Fruit fly (Drosophila melanogaster) whole organism, embryonic: ENCODE measurements around the gene TBC1D16.

Source experiments
- Ada2b ChIP-seq: fragments of 200-800 bp; sonication (Bioruptor generic); IDR thresholded peaks from 2 replicates; pipeline ENCODE4 v1.3.6; 2022; ENCODE audit warnings: missing biosample characterization, missing genetic modification characterization
- Bgb ChIP-seq: fragments of 200-800 bp; sonication (Bioruptor generic); IDR thresholded peaks from 2 replicates; pipeline ENCODE4 v1.3.6; 2022; ENCODE audit warnings: missing biosample characterization, missing genetic modification characterization; ENCODE audit not compliant: partially characterized antibody
- CG10267 ChIP-seq: fragments of 200-800 bp; sonication (Bioruptor generic); optimal IDR thresholded peaks from 2 replicates; lab custom pipeline; 2018; ENCODE audit warnings: missing biosample characterization, mild to moderate bottlenecking, missing genetic modification characterization, moderate library complexity
- CG10321 ChIP-seq: fragments of 200-800 bp; sonication (Bioruptor generic); IDR thresholded peaks from 2 replicates; pipeline ENCODE4 v1.3.6; 2022; ENCODE audit warnings: missing biosample characterization, missing genetic modification characterization
- CG10462 ChIP-seq: fragments of 200-800 bp; sonication (Bioruptor generic); optimal IDR thresholded peaks from 2 replicates; lab custom pipeline; 2016; ENCODE audit warnings: missing biosample characterization, missing genetic modification characterization
- CG11560 ChIP-seq: fragments of 200-800 bp; sonication (Bioruptor generic); IDR thresholded peaks from 3 replicates; pipeline ENCODE4 v1.3.6; 2022; ENCODE audit warnings: missing biosample characterization, missing genetic modification characterization
- CG12299 ChIP-seq: fragments of 200-800 bp; sonication (Bioruptor generic); optimal IDR thresholded peaks from 2 replicates; lab custom pipeline; 2018; ENCODE audit warnings: missing biosample characterization, mild to moderate bottlenecking, missing genetic modification characterization
- CG1603 ChIP-seq: fragments of 200-800 bp; sonication (Bioruptor generic); optimal IDR thresholded peaks from 2 replicates; lab custom pipeline; 2019; ENCODE audit warnings: missing biosample characterization, mild to moderate bottlenecking, missing genetic modification characterization, moderate library complexity
- CG18599 ChIP-seq: fragments of 200-800 bp; sonication (Bioruptor generic); optimal IDR thresholded peaks from 3 replicates; lab custom pipeline; 2017; ENCODE audit warnings: missing biosample characterization, missing genetic modification characterization, mild to moderate bottlenecking, moderate library complexity, missing genetic modification reagents
- CG18619 ChIP-seq: fragments of 200-800 bp; sonication (Bioruptor generic); optimal IDR thresholded peaks from 3 replicates; lab custom pipeline; 2017; ENCODE audit warnings: missing biosample characterization, mild to moderate bottlenecking, missing genetic modification characterization
- CG32772 ChIP-seq: fragments of 200-800 bp; sonication (Bioruptor generic); IDR thresholded peaks from 2 replicates; pipeline ENCODE4 v1.3.6; 2022; ENCODE audit warnings: missing biosample characterization, missing genetic modification characterization
- CG34376 ChIP-seq: fragments of 200-800 bp; sonication (Bioruptor generic); optimal IDR thresholded peaks from 2 replicates; lab custom pipeline; 2018; ENCODE audit warnings: missing biosample characterization, mild to moderate bottlenecking, missing genetic modification characterization
- CG3995 ChIP-seq: fragments of 200-800 bp; sonication (Bioruptor generic); optimal IDR thresholded peaks from 3 replicates; lab custom pipeline; 2016; ENCODE audit warnings: missing biosample characterization, missing genetic modification characterization
- CG42726 ChIP-seq: fragments of 200-800 bp; sonication (Bioruptor generic); IDR thresholded peaks from 2 replicates; pipeline ENCODE4 v1.3.6; 2022; ENCODE audit warnings: missing biosample characterization, missing genetic modification characterization; ENCODE audit not compliant: partially characterized antibody
- CG9876 ChIP-seq: fragments of 200-800 bp; sonication (Bioruptor generic); optimal IDR thresholded peaks from 2 replicates; lab custom pipeline; 2016; ENCODE audit warnings: missing biosample characterization, missing genetic modification characterization
- CTCF ChIP-seq: fragments of 200-800 bp; sonication (Bioruptor generic); optimal IDR thresholded peaks from 2 replicates; lab custom pipeline; 2017; ENCODE audit warnings: missing biosample characterization, mild to moderate bottlenecking, missing genetic modification characterization, moderate library complexity
- Chrac-16 ChIP-seq: fragments of 200-800 bp; sonication (Bioruptor generic); optimal IDR thresholded peaks from 3 replicates; lab custom pipeline; 2016; ENCODE audit warnings: missing biosample characterization, missing genetic modification characterization
- Dfd ChIP-seq, 2 experiments: fragments of >200 bp; optimal IDR thresholded peaks; 2 replicates each; lab custom pipeline; 2017; ENCODE audit warnings: missing biosample characterization in 2 of 2, missing genetic modification characterization in 2 of 2
- HLH3B ChIP-seq: fragments of 200-800 bp; sonication (Bioruptor generic); IDR thresholded peaks from 2 replicates; pipeline ENCODE4 v1.3.6; 2022; ENCODE audit warnings: missing biosample characterization, missing genetic modification characterization
- HLH54F ChIP-seq: fragments of 200-800 bp; sonication (Bioruptor generic); optimal IDR thresholded peaks from 3 replicates; lab custom pipeline; 2016; ENCODE audit warnings: missing biosample characterization, missing genetic modification characterization
- Kr ChIP-seq: fragments of 200-800 bp; sonication (Bioruptor generic); optimal IDR thresholded peaks from 2 replicates; lab custom pipeline; 2017; ENCODE audit warnings: missing biosample characterization, mild to moderate bottlenecking, missing genetic modification characterization
- Nf-YC ChIP-seq: fragments of 200-800 bp; optimal IDR thresholded peaks from 3 replicates; lab custom pipeline; 2019; ENCODE audit warnings: missing biosample characterization, mild to moderate bottlenecking, missing genetic modification characterization, moderate library complexity
- Sry-δ ChIP-seq: fragments of 200-800 bp; sonication (Bioruptor generic); optimal IDR thresholded peaks from 2 replicates; lab custom pipeline; 2016; ENCODE audit warnings: missing biosample characterization, missing genetic modification characterization
- amos ChIP-seq: fragments of 200-800 bp; sonication (Bioruptor generic); IDR thresholded peaks from 2 replicates; pipeline ENCODE4 v1.3.6; 2022; ENCODE audit warnings: missing biosample characterization, missing genetic modification characterization; ENCODE audit not compliant: partially characterized antibody
- az2 ChIP-seq: fragments of 200-800 bp; sonication (Bioruptor generic); optimal IDR thresholded peaks from 3 replicates; lab custom pipeline; 2016; ENCODE audit warnings: missing biosample characterization, missing genetic modification characterization
- dmrt99B ChIP-seq: fragments of 200-800 bp; sonication (Bioruptor generic); optimal IDR thresholded peaks from 2 replicates; lab custom pipeline; 2018; ENCODE audit warnings: missing biosample characterization, mild to moderate bottlenecking, missing genetic modification characterization, moderate library complexity
- eve ChIP-seq, 2 experiments: fragments of >200 bp; optimal IDR thresholded peaks; 2 replicates each; lab custom pipeline; 2017; ENCODE audit warnings: missing biosample characterization in 2 of 2, missing genetic modification characterization in 2 of 2
- exex ChIP-seq: fragments of 200-800 bp; sonication (Bioruptor generic); optimal IDR thresholded peaks from 4 replicates; lab custom pipeline; 2018; ENCODE audit warnings: missing biosample characterization, mild to moderate bottlenecking, missing genetic modification characterization, moderate library complexity
- grn ChIP-seq: fragments of 200-800 bp; sonication (Bioruptor generic); optimal IDR thresholded peaks from 3 replicates; lab custom pipeline; 2017; ENCODE audit warnings: missing biosample characterization, missing genetic modification characterization
- gsb ChIP-seq: fragments of 200-800 bp; sonication (Bioruptor generic); IDR thresholded peaks from 2 replicates; pipeline ENCODE4 v1.3.6; 2022; ENCODE audit warnings: missing biosample characterization, missing genetic modification characterization
- insv ChIP-seq, 2 experiments: fragments of 200-800 bp; sonication (Bioruptor generic); optimal IDR thresholded peaks; 3 replicates each; lab custom pipeline; 2016 to 2018; ENCODE audit warnings: missing biosample characterization in 2 of 2, missing genetic modification characterization in 2 of 2
- inv ChIP-seq: fragments of 200-800 bp; sonication (Bioruptor generic); IDR thresholded peaks from 2 replicates; pipeline ENCODE4 v1.3.6; 2022; ENCODE audit warnings: missing biosample characterization, missing genetic modification characterization; ENCODE audit not compliant: partially characterized antibody
- kah ChIP-seq: fragments of 200-800 bp; sonication (Bioruptor generic); optimal IDR thresholded peaks from 2 replicates; lab custom pipeline; 2018; ENCODE audit warnings: missing biosample characterization, mild to moderate bottlenecking, missing genetic modification characterization
- lilli ChIP-seq: fragments of 200-800 bp; sonication (Bioruptor generic); optimal IDR thresholded peaks from 3 replicates; lab custom pipeline; 2016; ENCODE audit warnings: missing biosample characterization, missing genetic modification characterization
- mam ChIP-seq: fragments of 200-800 bp; sonication (Bioruptor generic); optimal IDR thresholded peaks from 3 replicates; lab custom pipeline; 2016; ENCODE audit warnings: missing biosample characterization, missing genetic modification characterization
- p53 ChIP-seq: fragments of 200-800 bp; sonication (Bioruptor generic); optimal IDR thresholded peaks from 2 replicates; lab custom pipeline; 2016; ENCODE audit warnings: missing biosample characterization, missing genetic modification characterization
- run ChIP-seq: fragments of 200-800 bp; sonication (Bioruptor generic); optimal IDR thresholded peaks from 3 replicates; lab custom pipeline; 2018; ENCODE audit warnings: missing biosample characterization, mild to moderate bottlenecking, missing genetic modification characterization
- sd ChIP-seq: fragments of 200-800 bp; sonication (Bioruptor generic); optimal IDR thresholded peaks from 3 replicates; lab custom pipeline; 2018; ENCODE audit warnings: missing biosample characterization, mild to moderate bottlenecking, missing genetic modification characterization, moderate library complexity
- seq ChIP-seq: fragments of 200-800 bp; sonication (Bioruptor generic); IDR thresholded peaks from 2 replicates; pipeline ENCODE4 v1.3.6; 2022; ENCODE audit warnings: missing biosample characterization, missing genetic modification characterization
- stc ChIP-seq: fragments of 200-800 bp; sonication (Bioruptor generic); IDR thresholded peaks from 2 replicates; pipeline ENCODE4 v1.3.6; 2022; ENCODE audit warnings: missing biosample characterization, missing genetic modification characterization
- sug ChIP-seq: fragments of 200-800 bp; optimal IDR thresholded peaks from 2 replicates; lab custom pipeline; 2019; ENCODE audit warnings: missing biosample characterization, mild to moderate bottlenecking, missing genetic modification characterization, moderate library complexity
- tna ChIP-seq: fragments of 200-800 bp; sonication (Bioruptor generic); IDR thresholded peaks from 2 replicates; pipeline ENCODE4 v1.3.6; 2022; ENCODE audit warnings: missing biosample characterization, missing genetic modification characterization; ENCODE audit not compliant: partially characterized antibody
- usp ChIP-seq: fragments of >200 bp; optimal IDR thresholded peaks from 2 replicates; lab custom pipeline; 2017; ENCODE audit warnings: missing biosample characterization, missing genetic modification characterization

TBC1D16 gene

DNA sequence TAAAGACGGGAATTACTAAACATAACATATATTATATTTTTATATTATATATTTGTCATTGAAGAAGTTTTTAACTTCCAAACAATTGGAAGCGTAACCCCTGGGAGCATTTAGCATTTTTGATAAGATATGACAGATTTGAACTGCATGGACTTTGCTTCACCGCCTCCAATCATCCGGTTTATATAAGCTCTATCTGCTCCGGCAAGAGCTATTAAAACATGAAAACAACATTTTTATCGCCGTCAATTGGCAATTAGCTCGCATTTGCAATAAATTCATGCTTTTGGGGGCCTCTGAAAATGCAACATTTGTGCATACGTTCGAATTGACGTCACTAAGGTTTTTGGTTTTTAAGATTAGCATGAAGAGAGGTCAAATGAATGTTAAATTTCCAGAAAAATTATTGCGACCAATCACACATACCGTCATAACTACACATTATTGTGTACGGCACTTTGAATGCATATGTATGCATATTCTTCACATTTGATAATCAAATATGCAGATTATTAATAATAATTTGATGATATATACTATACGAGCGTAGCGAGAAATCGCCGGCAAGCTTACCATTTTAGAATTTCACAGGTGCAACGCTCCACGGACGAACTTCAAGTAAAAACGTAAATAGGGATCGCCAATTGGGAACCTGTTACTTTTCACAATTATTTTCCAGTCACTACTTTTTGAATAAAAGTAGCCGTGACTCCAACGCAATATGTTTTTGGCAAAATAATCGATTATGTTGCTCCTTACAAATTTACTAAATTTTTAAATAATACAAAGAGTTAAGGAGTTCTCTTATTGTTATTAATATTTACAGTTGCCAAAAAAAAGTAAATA lies 39.6 kb downstream of the TBC1D16 start, which contains the start of gene Mdh1 (continued):
- peak; percentile 53 for TF ChIP-seq Sry-δ (GFP tag; lab: Kevin White, UChicago)
- no peak for TF ChIP-seq CG10462
- no peak for TF ChIP-seq CG18599
- peak; percentile 8 for TF ChIP-seq az2
- TF ChIP-seq CG1603, result no peak
- peak; percentile 29 for TF ChIP-seq Nf-YC (tag; lab: Kevin White, UChicago)
- peak; percentile 97 for TF ChIP-seq CG11560 (tag; lab: Robert Waterston, UW)
- no peak for TF ChIP-seq usp (GFP tag; lab: Kevin White, UChicago)
- no peak for TF ChIP-seq HLH54F
- peak; percentile 19 for TF ChIP-seq exex (tag; lab: Kevin White, UChicago)
- TF ChIP-seq CG3995 (GFP tag; lab: Kevin White, UChicago), result peak; percentile 99
- TF ChIP-seq run (tag; lab: Kevin White, UChicago), result no peak
- TF ChIP-seq CG9876 (GFP tag; lab: Kevin White, UChicago), result no peak
- peak in 1 of 2 experiments; percentile 43 for TF ChIP-seq insv (GFP tag; optimal IDR thresholded peaks at IDR 0.05; lab: Kevin White, UChicago)
- no peak for TF ChIP-seq CG10267 (tag; lab: Kevin White, UChicago)
- no peak for TF ChIP-seq CG42726 (GFP tag; lab: Robert Waterston, UW)
- no peak for TF ChIP-seq p53 (GFP tag; lab: Kevin White, UChicago)
- no peak for TF ChIP-seq kah (GFP tag; lab: Kevin White, UChicago)

dm6 chr2L:10395035-10395434 lies 40.4 kb downstream of the TBC1D16 start:
- TF ChIP-seq Kr (GFP tag; lab: Kevin White, UChicago) (no peak), eve (GFP tag; optimal IDR thresholded peaks at IDR 0.05; lab: Kevin White, UChicago) (peak in 1 of 2 experiments; percentile 13)

- peak; percentile 99 for TF ChIP-seq sug
- TF ChIP-seq grn (GFP tag; lab: Kevin White, UChicago), result peak; percentile 69
- TF ChIP-seq CTCF (GFP tag; lab: Kevin White, UChicago), result peak; percentile 4
- TF ChIP-seq sd (tag; lab: Kevin White, UChicago), result peak; percentile 85
- peak; percentile 48; the same call in 1 of the 2 replicates for TF ChIP-seq amos (GFP tag; lab: Robert Waterston, UW)
- no peak for TF ChIP-seq dmrt99B
- TF ChIP-seq CG34376 (GFP tag; lab: Kevin White, UChicago), result peak; percentile 50
- TF ChIP-seq HLH3B (GFP tag; lab: Robert Waterston, UW), result no peak
- TF ChIP-seq exex (tag; lab: Kevin White, UChicago), result peak; percentile 96
- peak; percentile 60 for TF ChIP-seq Bgb (GFP tag; lab: Robert Waterston, UW)
- no peak for TF ChIP-seq CG18619 (GFP tag; lab: Kevin White, UChicago)
- TF ChIP-seq, all 482 proteins: peak for 8
Measured at dm6 chr2L:10393467-10393866, 42.0 kb downstream of the TBC1D16 start.

DNA sequence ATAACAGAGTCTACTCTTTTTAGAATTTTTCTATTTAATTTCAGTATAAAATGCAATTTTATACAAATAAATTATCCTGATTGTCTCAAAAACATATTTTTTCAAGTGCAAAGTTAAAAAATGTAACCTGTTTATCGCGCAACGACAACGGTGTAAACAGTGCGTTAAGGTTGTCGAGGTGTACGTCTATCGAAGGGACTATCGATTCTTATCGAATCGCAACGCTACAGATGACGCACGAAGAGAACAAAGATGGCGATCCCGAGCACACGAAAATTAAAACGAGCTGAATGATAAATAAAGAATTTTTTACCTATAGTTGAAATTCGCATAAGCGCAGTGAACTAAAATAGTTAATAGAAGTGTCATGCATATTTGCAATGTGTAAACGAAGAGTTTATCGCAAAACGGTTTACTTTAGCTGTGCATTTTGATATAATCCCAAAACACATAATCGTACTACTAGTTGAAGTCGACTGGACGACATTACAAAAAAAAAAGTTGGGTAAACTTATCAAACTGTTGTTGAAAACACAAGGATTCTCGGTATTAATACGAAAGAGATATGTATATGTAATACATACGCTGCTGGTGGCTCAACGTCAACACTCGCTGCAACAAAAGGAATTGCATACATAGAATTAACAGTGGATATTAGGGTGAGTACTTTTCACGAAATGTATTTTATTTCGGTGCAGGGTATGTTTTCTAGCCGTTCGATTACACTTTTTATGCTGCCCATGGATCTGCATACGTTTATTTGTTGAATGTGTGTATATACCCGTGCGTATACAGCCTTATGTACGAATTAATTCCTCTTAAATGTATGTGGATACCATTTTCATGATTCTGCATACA lies 47.4 kb downstream of the TBC1D16 start, which contains the start of gene da:
TSS of gene da (plus strand) at position 237 of the 858 bp plus-strand sequence.
- TF ChIP-seq mam (GFP tag; lab: Kevin White, UChicago) (peak; percentile 70), CG10321 (no peak), CG42726 (GFP tag; lab: Robert Waterston, UW) (no peak), Dfd (GFP tag; optimal IDR thresholded peaks at IDR 0.05; lab: Kevin White, UChicago) (peak in 1 of 2 experiments; percentile 43), inv (peak; percentile 33; the same call in 1 of the 2 replicates), stc (GFP tag; lab: Robert Waterston, UW) (peak; percentile 70), CG1603 (peak; percentile 97), tna (GFP tag; lab: Robert Waterston, UW) (peak; percentile 13; the same call in 1 of the 2 replicates), CG12299 (no peak), Ada2b (GFP tag; lab: Robert Waterston, UW) (peak; percentile 61), gsb (no peak), seq (GFP tag; lab: Robert Waterston, UW) (no peak; the same call in 1 of the 2 replicates), Chrac-16 (GFP tag; lab: Kevin White, UChicago) (peak; percentile 56), CG32772 (GFP tag; lab: Robert Waterston, UW) (no peak; the same call in 1 of the 2 replicates), lilli (GFP tag; lab: Kevin White, UChicago) (peak; percentile 70)
